Worm (Caenorhabditis elegans) whole organism, L4/young adult: Measurements from ENCODE around the gene E03H12.4.

ENCODE experiments used
- dao-5 ChIP-seq: sonication (generic microtip); optimal IDR thresholded peaks from 2 replicates; lab custom pipeline; 2016; ENCODE audit warnings: missing genotype, missing genetic modification characterization, moderate library complexity, missing compliant biosample characterization
- him-1 ChIP-seq: sonication (generic microtip); optimal IDR thresholded peaks from 2 replicates; lab custom pipeline; 2016; ENCODE audit warnings: missing genotype, missing genetic modification reagents, missing genetic modification characterization, missing compliant biosample characterization

DNA sequence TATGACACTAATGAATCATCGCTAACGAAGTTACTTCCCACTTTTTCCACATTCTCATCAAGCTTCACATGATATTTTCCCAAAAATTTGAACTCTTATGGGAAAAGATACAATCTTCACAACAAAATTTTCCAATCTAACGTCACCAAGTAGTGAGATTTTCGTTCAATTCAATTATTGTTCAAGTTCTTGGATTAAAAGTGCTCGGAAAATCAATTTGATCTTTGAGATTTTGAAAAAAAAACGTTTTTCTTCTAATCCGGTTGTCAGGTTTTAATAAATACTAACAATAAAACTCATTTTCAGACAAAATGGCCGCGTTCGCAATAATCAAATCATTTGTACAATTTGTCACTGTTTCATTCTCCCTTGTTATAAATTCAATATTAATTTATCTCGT, 48.3 kb upstream of the E03H12.4 start, which contains the start of gene str-153:
- no peak for TF ChIP-seq him-1 (tag; lab: Kevin White, UChicago)
- TF ChIP-seq dao-5 (tag; lab: Kevin White, UChicago): no peak
